Fruit fly (Drosophila melanogaster): Measurements from ENCODE around the gene Lip2.

DNA sequence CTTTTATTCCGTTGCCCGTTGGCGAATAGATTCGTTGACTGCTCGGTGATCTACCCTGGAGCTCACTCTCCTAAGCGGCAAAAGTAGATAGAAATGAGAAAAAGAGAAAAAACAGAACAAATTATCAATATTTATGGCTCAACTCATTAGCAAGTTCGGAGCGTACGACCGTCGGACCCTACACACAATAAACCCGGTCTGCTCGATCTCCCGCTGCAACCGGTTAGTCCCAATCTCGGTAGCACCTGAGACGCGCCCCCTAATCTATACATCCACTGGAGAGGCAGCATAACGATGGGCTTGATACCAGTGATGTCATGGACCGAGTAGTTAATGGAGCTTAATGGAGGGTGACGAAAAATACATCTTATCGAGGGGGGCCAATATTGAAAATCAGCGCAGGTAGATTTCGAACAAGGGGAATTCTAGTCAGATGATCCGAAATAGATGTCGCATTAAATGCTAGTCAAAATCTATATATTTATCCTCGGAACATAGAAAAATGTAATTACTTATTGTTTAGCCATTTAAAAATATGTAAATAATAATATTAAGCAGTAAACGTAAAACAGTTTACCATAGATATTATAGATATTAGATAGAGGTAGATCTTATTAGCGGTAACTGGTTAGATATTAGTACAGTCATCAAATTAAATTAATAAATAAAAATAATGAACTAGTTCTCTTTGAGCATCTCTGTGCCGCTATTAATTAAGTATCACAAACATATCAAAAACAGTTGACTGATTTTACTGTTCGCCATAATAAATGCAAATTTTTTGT is 22.1 kb downstream of the Lip2 start, which contains the start of gene CG7296:
- TF ChIP-seq CG6276 (GFP tag; optimal IDR thresholded peaks at IDR 0.05) (no peak), Sox102F (GFP tag; optimal IDR thresholded peaks at IDR 0.05) (no peak), vri (GFP tag; optimal IDR thresholded peaks at IDR 0.05) (no peak), CG11762 (GFP tag; optimal IDR thresholded peaks at IDR 0.05; ENCODE audit: insufficient read depth) (no peak), CG4318 (GFP tag; optimal IDR thresholded peaks at IDR 0.05) (no peak), topi (GFP tag; optimal IDR thresholded peaks at IDR 0.05) (no peak), Blimp-1 (GFP tag; optimal IDR thresholded peaks at IDR 0.05) (no peak), eg (GFP tag; IDR thresholded peaks at IDR 0.05) (no peak), net (GFP tag; optimal IDR thresholded peaks at IDR 0.05) (no peak), Sox14 (GFP tag; optimal IDR thresholded peaks at IDR 0.05) (no peak), cyc (GFP tag; optimal IDR thresholded peaks at IDR 0.05) (no peak), salr (GFP tag; optimal IDR thresholded peaks at IDR 0.05) (no peak), esn (GFP tag; optimal IDR thresholded peaks at IDR 0.05) (no peak), dac (GFP tag; optimal IDR thresholded peaks at IDR 0.05) (no peak)
